Fruit fly (Drosophila melanogaster) whole organism, wandering third instar larva: ENCODE results near the gene CG10663.

Experiments used
- Myc ChIP-seq: fragments of >200 bp; optimal IDR thresholded peaks from 2 replicates; lab custom pipeline; 2017
- Vsx2 ChIP-seq: fragments of 200-300, 225-300 bp; sonication (Bioruptor generic); optimal IDR thresholded peaks from 2 replicates; lab custom pipeline; 2018; ENCODE audit warnings: missing biosample characterization, missing genetic modification characterization; ENCODE audit not compliant: partially characterized antibody
- foxo ChIP-seq, 2 experiments: fragments of 200-800 bp; sonication (Bioruptor generic); optimal IDR thresholded peaks; 2 replicates in 1 of 2; 3 replicates in 1 of 2; lab custom pipeline; 2016 to 2017; ENCODE audit warnings: missing biosample characterization in 2 of 2, missing genetic modification characterization in 2 of 2
- pan ChIP-seq: fragments of >200 bp; optimal IDR thresholded peaks from 2 replicates; lab custom pipeline; 2017

- TF ChIP-seq pan (no peak), Myc (no peak), Vsx2 (no peak), foxo (GFP tag; optimal IDR thresholded peaks at IDR 0.05; lab: Kevin White, UChicago) (no peak)
These were observed 49.5 kb upstream of the CG10663 start, which contains the start of gene Pmm2 for dm6 chr3L:12534318-12534717.
